Fruit fly (Drosophila melanogaster) whole organism, embryonic: Measurements from ENCODE around the gene G6P.

Experiments used
- Awh ChIP-seq: fragments of 200-800 bp; sonication (Bioruptor generic); IDR thresholded peaks from 2 replicates; pipeline ENCODE4, ENCODE4 v1.3.6; 2022; ENCODE audit warnings: missing biosample characterization, missing genetic modification characterization
- CG14667 ChIP-seq: fragments of 200-800 bp; sonication (Bioruptor generic); IDR thresholded peaks from 2 replicates; pipeline ENCODE4 v1.3.6; 2022; ENCODE audit warnings: missing biosample characterization, missing genetic modification characterization
- CG15514 ChIP-seq: fragments of 200-800 bp; sonication (Bioruptor generic); optimal IDR thresholded peaks from 3 replicates; lab custom pipeline; 2017; ENCODE audit warnings: missing biosample characterization, missing genetic modification characterization, mild to moderate bottlenecking, moderate library complexity, missing genetic modification reagents
- CG16813 ChIP-seq: fragments of 200-800 bp; sonication (Bioruptor generic); IDR thresholded peaks from 3 replicates; pipeline ENCODE4 v1.3.6; 2022; ENCODE audit warnings: missing biosample characterization, missing genetic modification characterization; ENCODE audit not compliant: partially characterized antibody
- CG17328 ChIP-seq: fragments of 200-800 bp; sonication (Bioruptor generic); IDR thresholded peaks from 2 replicates; pipeline ENCODE4 v1.3.6; 2022; ENCODE audit warnings: missing biosample characterization, missing genetic modification characterization
- CG1832 ChIP-seq: fragments of 200-800 bp; sonication (Bioruptor generic); optimal IDR thresholded peaks from 2 replicates; lab custom pipeline; 2017; ENCODE audit warnings: missing biosample characterization, mild to moderate bottlenecking, missing genetic modification characterization, inconsistent platforms
- CG18476 ChIP-seq: fragments of 200-800 bp; sonication (Bioruptor generic); optimal IDR thresholded peaks from 2 replicates; lab custom pipeline; 2016; ENCODE audit warnings: missing biosample characterization, mild to moderate bottlenecking, missing genetic modification characterization
- CG18599 ChIP-seq: fragments of 200-800 bp; sonication (Bioruptor generic); optimal IDR thresholded peaks from 3 replicates; lab custom pipeline; 2017; ENCODE audit warnings: missing biosample characterization, missing genetic modification characterization, mild to moderate bottlenecking, moderate library complexity, missing genetic modification reagents
- CG18764 ChIP-seq: fragments of 200-800 bp; sonication (Bioruptor generic); optimal IDR thresholded peaks from 3 replicates; lab custom pipeline; 2016; ENCODE audit warnings: missing biosample characterization, missing genetic modification characterization
- CG2116 ChIP-seq: fragments of 200-800 bp; sonication (Bioruptor generic); optimal IDR thresholded peaks from 3 replicates; lab custom pipeline; 2018; ENCODE audit warnings: missing biosample characterization, mild to moderate bottlenecking, missing genetic modification characterization
- CG31224 ChIP-seq: fragments of 200-800 bp; sonication (Bioruptor generic); IDR thresholded peaks from 2 replicates; pipeline ENCODE4 v1.3.6; 2022; ENCODE audit warnings: missing biosample characterization, missing genetic modification characterization
- CG3163 ChIP-seq: fragments of 200-800 bp; sonication (Bioruptor generic); optimal IDR thresholded peaks from 3 replicates; lab custom pipeline; 2016; ENCODE audit warnings: missing biosample characterization, missing genetic modification characterization
- CG5953 ChIP-seq: fragments of 200-800 bp; sonication (Bioruptor generic); IDR thresholded peaks from 2 replicates; pipeline ENCODE4 v1.3.6; 2022; ENCODE audit warnings: missing biosample characterization, missing genetic modification characterization
- CG6813 ChIP-seq: fragments of 200-800 bp; sonication (Bioruptor generic); optimal IDR thresholded peaks from 2 replicates; lab custom pipeline; 2017; ENCODE audit warnings: missing biosample characterization, missing genetic modification characterization, mild to moderate bottlenecking, moderate library complexity, missing genetic modification reagents
- CG7928 ChIP-seq: fragments of 200-800 bp; sonication (Bioruptor generic); optimal IDR thresholded peaks from 2 replicates; lab custom pipeline; 2017; ENCODE audit warnings: missing biosample characterization, mild to moderate bottlenecking, missing genetic modification characterization
- CG8359 ChIP-seq: fragments of 200-800 bp; sonication (Bioruptor generic); optimal IDR thresholded peaks from 2 replicates; lab custom pipeline; 2017; ENCODE audit warnings: missing biosample characterization, mild to moderate bottlenecking, missing genetic modification characterization, borderline replicate concordance
- CTCF ChIP-seq: fragments of 200-800 bp; sonication (Bioruptor generic); optimal IDR thresholded peaks from 2 replicates; lab custom pipeline; 2017; ENCODE audit warnings: missing biosample characterization, mild to moderate bottlenecking, missing genetic modification characterization, moderate library complexity
- Dfd ChIP-seq, 2 experiments: fragments of >200 bp; optimal IDR thresholded peaks; 2 replicates each; lab custom pipeline; 2017; ENCODE audit warnings: missing biosample characterization in 2 of 2, missing genetic modification characterization in 2 of 2
- Doc2 ChIP-seq: fragments of 200-800 bp; sonication (Bioruptor generic); IDR thresholded peaks from 2 replicates; pipeline ENCODE4 v1.3.6; 2022; ENCODE audit warnings: missing biosample characterization, missing genetic modification characterization
- Dp ChIP-seq: fragments of 200-800 bp; sonication (Bioruptor generic); optimal IDR thresholded peaks from 2 replicates; lab custom pipeline; 2018; ENCODE audit warnings: missing biosample characterization, mild to moderate bottlenecking, missing genetic modification characterization, moderate library complexity
- Ets65A ChIP-seq: fragments of 200-800 bp; sonication (Bioruptor generic); peaks from one replicate; lab custom pipeline; 2016; ENCODE audit warnings: missing biosample characterization, missing genetic modification characterization
- Gug ChIP-seq: fragments of 200-800 bp; sonication (Bioruptor generic); IDR thresholded peaks from 4 replicates; pipeline ENCODE4 v1.3.6; 2022; ENCODE audit warnings: missing biosample characterization, missing genetic modification characterization
- HmgD ChIP-seq: fragments of 200-800 bp; sonication (Bioruptor generic); optimal IDR thresholded peaks from 3 replicates; lab custom pipeline; 2016; ENCODE audit warnings: missing biosample characterization, missing genetic modification characterization
- Hr51 ChIP-seq, 2 experiments: fragments of 200-800 bp; sonication (Bioruptor generic); optimal IDR thresholded peaks; 2 replicates in 1 of 2; 3 replicates in 1 of 2; lab custom pipeline; 2016 to 2018; ENCODE audit warnings: missing biosample characterization in 2 of 2, missing genetic modification characterization in 2 of 2, mild to moderate bottlenecking in 1 of 2, moderate library complexity in 1 of 2
- NC2α ChIP-seq: fragments of 200-800 bp; sonication (Bioruptor generic); optimal IDR thresholded peaks from 2 replicates; lab custom pipeline; 2016; ENCODE audit warnings: missing biosample characterization, missing genetic modification characterization
- Nf-YB ChIP-seq: fragments of 200-800 bp; sonication (Bioruptor generic); optimal IDR thresholded peaks from 3 replicates; lab custom pipeline; 2019; ENCODE audit warnings: missing biosample characterization, mild to moderate bottlenecking, missing genetic modification characterization, moderate library complexity
- Oaz ChIP-seq: fragments of 200-800 bp; sonication (Bioruptor generic); IDR thresholded peaks from 2 replicates; pipeline ENCODE4 v1.3.6; 2022; ENCODE audit warnings: missing biosample characterization, missing genetic modification characterization
- Side ChIP-seq: fragments of 200-800 bp; sonication (Bioruptor generic); optimal IDR thresholded peaks from 2 replicates; lab custom pipeline; 2016; ENCODE audit warnings: missing biosample characterization, missing genetic modification characterization
- Stat92E ChIP-seq, 3 experiments: fragments of >200 bp in 2 of 3; fragments of 200-800 bp in 1 of 3; sonication (Bioruptor generic) in 1 of 3; optimal IDR thresholded peaks; 2 replicates each; lab custom pipeline; 2017 to 2019; ENCODE audit warnings: missing biosample characterization in 3 of 3, missing genetic modification characterization in 3 of 3, mild to moderate bottlenecking in 1 of 3, moderate library complexity in 1 of 3
- al ChIP-seq: fragments of 200-800 bp; sonication (Bioruptor generic); IDR thresholded peaks from 2 replicates; pipeline ENCODE4 v1.3.6; 2022; ENCODE audit warnings: missing biosample characterization, missing genetic modification characterization
- amos ChIP-seq: fragments of 200-800 bp; sonication (Bioruptor generic); IDR thresholded peaks from 2 replicates; pipeline ENCODE4 v1.3.6; 2022; ENCODE audit warnings: missing biosample characterization, missing genetic modification characterization; ENCODE audit not compliant: partially characterized antibody
- chif ChIP-seq, 2 experiments: fragments of 200-800 bp; sonication (Bioruptor generic); optimal IDR thresholded peaks; 3 replicates each; lab custom pipeline; 2016; ENCODE audit warnings: missing biosample characterization in 2 of 2, missing genetic modification characterization in 2 of 2
- crc ChIP-seq: fragments of 200-800 bp; sonication (Bioruptor generic); optimal IDR thresholded peaks from 2 replicates; lab custom pipeline; 2016; ENCODE audit warnings: missing biosample characterization, missing genetic modification characterization
- dpn ChIP-seq, 2 experiments: fragments of 200-800 bp; sonication (Bioruptor generic); optimal IDR thresholded peaks; 3 replicates each; lab custom pipeline; 2016; ENCODE audit warnings: missing biosample characterization in 2 of 2, missing genetic modification characterization in 2 of 2
- eyg ChIP-seq: fragments of 200-800 bp; sonication (Bioruptor generic); optimal IDR thresholded peaks from 3 replicates; lab custom pipeline; 2016; ENCODE audit warnings: missing biosample characterization, missing genetic modification characterization
- fu2 ChIP-seq: fragments of 200-800 bp; sonication (Bioruptor generic); optimal IDR thresholded peaks from 2 replicates; lab custom pipeline; 2016; ENCODE audit warnings: missing biosample characterization, missing genetic modification characterization
- gt ChIP-seq: fragments of 200-800 bp; sonication (Bioruptor generic); IDR thresholded peaks from 2 replicates; pipeline ENCODE4 v1.3.6; 2022; ENCODE audit warnings: missing biosample characterization, missing genetic modification characterization
- h ChIP-seq: fragments of >200 bp; optimal IDR thresholded peaks from 2 replicates; lab custom pipeline; 2017
- jing ChIP-seq: fragments of 200-800 bp; sonication (Bioruptor generic); optimal IDR thresholded peaks from 2 replicates; lab custom pipeline; 2018; ENCODE audit warnings: missing biosample characterization, mild to moderate bottlenecking, missing genetic modification characterization
- onecut ChIP-seq: fragments of 200-800 bp; sonication (Bioruptor generic); IDR thresholded peaks from 2 replicates; pipeline ENCODE4 v1.3.6; 2022; ENCODE audit warnings: missing biosample characterization, missing genetic modification characterization
- org-1 ChIP-seq: fragments of 200-800 bp; sonication (Bioruptor generic); optimal IDR thresholded peaks from 2 replicates; lab custom pipeline; 2017; ENCODE audit warnings: missing biosample characterization, missing genetic modification characterization
- pfk ChIP-seq: fragments of 200-800 bp; sonication (Bioruptor generic); optimal IDR thresholded peaks from 2 replicates; lab custom pipeline; 2018; ENCODE audit warnings: missing biosample characterization, mild to moderate bottlenecking, missing genetic modification characterization, moderate library complexity
- prd ChIP-seq, 3 experiments: fragments of >200 bp in 2 of 3; fragments of 200-800 bp in 1 of 3; sonication (Bioruptor generic) in 1 of 3; optimal IDR thresholded peaks in 2 of 3; IDR thresholded peaks in 1 of 3; 2 replicates in 2 of 3; 3 replicates in 1 of 3; pipeline versions ENCODE4 v1.3.6 to Lab custom; 2017 to 2022; ENCODE audit warnings: missing biosample characterization in 1 of 3, missing genetic modification characterization in 1 of 3
- pzg ChIP-seq: fragments of 200-800 bp; sonication (Bioruptor generic); optimal IDR thresholded peaks from 3 replicates; lab custom pipeline; 2018; ENCODE audit warnings: missing biosample characterization, mild to moderate bottlenecking, missing genetic modification characterization, moderate library complexity
- sd ChIP-seq: fragments of 200-800 bp; sonication (Bioruptor generic); optimal IDR thresholded peaks from 3 replicates; lab custom pipeline; 2018; ENCODE audit warnings: missing biosample characterization, mild to moderate bottlenecking, missing genetic modification characterization, moderate library complexity
- slp2 ChIP-seq: fragments of 200-800 bp; sonication (Bioruptor generic); optimal IDR thresholded peaks from 2 replicates; lab custom pipeline; 2016; ENCODE audit warnings: missing biosample characterization, missing genetic modification characterization
- sug ChIP-seq: fragments of 200-800 bp; optimal IDR thresholded peaks from 2 replicates; lab custom pipeline; 2019; ENCODE audit warnings: missing biosample characterization, mild to moderate bottlenecking, missing genetic modification characterization, moderate library complexity
- tio ChIP-seq: fragments of 200-800 bp; sonication (Bioruptor generic); optimal IDR thresholded peaks from 2 replicates; lab custom pipeline; 2017; ENCODE audit warnings: missing biosample characterization, missing genetic modification characterization, inconsistent platforms
- tna ChIP-seq: fragments of 200-800 bp; sonication (Bioruptor generic); IDR thresholded peaks from 2 replicates; pipeline ENCODE4 v1.3.6; 2022; ENCODE audit warnings: missing biosample characterization, missing genetic modification characterization; ENCODE audit not compliant: partially characterized antibody
- usp ChIP-seq: fragments of >200 bp; optimal IDR thresholded peaks from 2 replicates; lab custom pipeline; 2017; ENCODE audit warnings: missing biosample characterization, missing genetic modification characterization

Gene G6P

DNA sequence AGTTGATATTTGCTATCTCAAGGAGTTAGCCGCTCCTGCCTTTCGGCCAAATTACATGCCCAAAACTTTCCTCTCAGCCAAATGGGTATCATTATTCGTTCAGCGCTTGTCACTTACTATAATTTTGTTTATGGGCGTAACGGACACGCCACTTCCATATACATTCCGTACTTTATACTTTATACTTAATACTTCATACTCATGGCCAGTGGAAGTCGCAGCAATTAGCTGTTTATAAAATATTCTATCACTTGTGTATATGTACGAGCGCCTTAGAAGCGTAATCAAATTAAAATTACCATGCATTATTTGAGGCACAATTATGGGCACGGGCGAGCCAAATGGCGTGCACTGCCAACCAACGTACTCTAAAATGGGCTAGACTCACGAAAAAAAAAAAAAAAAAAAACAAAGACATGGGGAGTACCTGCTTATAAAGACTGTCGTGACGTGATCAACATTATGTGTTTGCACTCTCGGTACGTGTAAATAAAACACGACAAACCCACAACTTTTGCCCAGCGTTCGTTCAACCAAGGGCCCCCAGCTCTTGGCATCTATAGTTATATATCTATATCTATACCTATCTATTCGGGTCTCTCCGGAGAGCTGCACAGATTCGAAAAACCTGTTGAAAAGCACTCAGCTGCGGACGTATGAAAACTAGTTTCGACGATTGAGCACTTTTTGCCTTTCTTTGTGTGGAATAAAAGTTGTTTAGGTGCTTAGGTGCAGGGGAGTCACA is 45.8 kb upstream of the G6P start (continued):
- TF ChIP-seq dpn (GFP tag; optimal IDR thresholded peaks at IDR 0.05; lab: Kevin White, UChicago) (no peak), Side (GFP tag; lab: Kevin White, UChicago) (no peak), onecut (peak; percentile 19; the same call in 1 of the 2 replicates), Hr51 (GFP tag; optimal IDR thresholded peaks at IDR 0.05; lab: Kevin White, UChicago) (no peak), Gug (no peak), NC2α (GFP tag; lab: Kevin White, UChicago) (no peak), Oaz (GFP tag; lab: Robert Waterston, UW) (no peak), CG8359 (no peak), pzg (no peak), CG5953 (GFP tag; lab: Robert Waterston, UW) (no peak), CG1832 (GFP tag; lab: Kevin White, UChicago) (no peak), Dfd (GFP tag; optimal IDR thresholded peaks at IDR 0.05; lab: Kevin White, UChicago) (no peak), pfk (peak; percentile 22), jing (GFP tag; lab: Kevin White, UChicago) (no peak), CG6813 (peak; percentile 64), usp (GFP tag; lab: Kevin White, UChicago) (no peak), Ets65A (GFP tag; lab: Kevin White, UChicago) (no peak), Awh (no peak), CTCF (no peak), HmgD (GFP tag; lab: Kevin White, UChicago) (no peak), eyg (GFP tag; lab: Kevin White, UChicago) (no peak), org-1 (no peak), CG3163 (GFP tag; lab: Kevin White, UChicago) (no peak), Nf-YB (GFP tag; lab: Kevin White, UChicago) (no peak), h (lab: Kevin White, UChicago) (no peak), CG18476 (no peak), slp2 (no peak), amos (GFP tag; lab: Robert Waterston, UW) (no peak), fu2 (GFP tag; lab: Kevin White, UChicago) (no peak), Stat92E (GFP tag; optimal IDR thresholded peaks at IDR 0.05; lab: Kevin White, UChicago) (no peak), CG16813 (GFP tag; lab: Robert Waterston, UW) (no peak), chif (GFP tag; optimal IDR thresholded peaks at IDR 0.05; lab: Kevin White, UChicago) (no peak), CG7928 (GFP tag; lab: Kevin White, UChicago) (no peak), Dp (no peak), prd (optimal IDR thresholded peaks at IDR 0.05; lab: Kevin White, UChicago) (no peak), prd (GFP tag; IDR thresholded peaks at IDR 0.05; lab: Robert Waterston, UW) (no peak), CG18764 (GFP tag; lab: Kevin White, UChicago) (no peak), CG17328 (GFP tag; lab: Robert Waterston, UW) (no peak), CG2116 (GFP tag; lab: Kevin White, UChicago) (no peak), Doc2 (GFP tag; lab: Robert Waterston, UW) (no peak), CG14667 (GFP tag; lab: Robert Waterston, UW) (no peak), crc (no peak), gt (no peak), sd (tag; lab: Kevin White, UChicago) (peak; percentile 15), al (GFP tag; lab: Robert Waterston, UW) (no peak), sug (no peak), tna (GFP tag; lab: Robert Waterston, UW) (no peak), CG15514 (GFP tag; lab: Kevin White, UChicago) (no peak), tio (GFP tag; lab: Kevin White, UChicago) (no peak), CG31224 (GFP tag; lab: Robert Waterston, UW) (no peak), CG18599 (GFP tag; lab: Kevin White, UChicago) (peak; percentile 25)
